Fruit fly (Drosophila melanogaster) whole organism, pupa: ENCODE data around the gene B52.

ENCODE experiments used
- CG10348 ChIP-seq: fragments of 200-800 bp; sonication (Bioruptor generic); IDR thresholded peaks from 2 replicates; pipeline ENCODE4 v1.3.6; 2022; ENCODE audit warnings: missing biosample characterization, missing genetic modification characterization
- CG12605 ChIP-seq: fragments of 200-800 bp; sonication (Bioruptor generic); IDR thresholded peaks from 2 replicates; pipeline ENCODE4 v1.3.6; 2022; ENCODE audit warnings: missing biosample characterization, missing genetic modification characterization
- CG13204 ChIP-seq: fragments of 200-800 bp; sonication (Bioruptor generic); optimal IDR thresholded peaks from 2 replicates; lab custom pipeline; 2018; ENCODE audit warnings: missing biosample characterization, mild to moderate bottlenecking, missing genetic modification characterization, moderate library complexity
- CG14655 ChIP-seq: fragments of 200-800 bp; sonication (Bioruptor generic); optimal IDR thresholded peaks from 3 replicates; lab custom pipeline; 2017; ENCODE audit warnings: mild to moderate bottlenecking, missing biosample characterization, missing genetic modification reagents, missing genetic modification characterization
- CG15710 ChIP-seq: fragments of 200-800 bp; sonication (Bioruptor generic); optimal IDR thresholded peaks from 2 replicates; lab custom pipeline; 2018; ENCODE audit warnings: missing biosample characterization, mild to moderate bottlenecking, missing genetic modification characterization, moderate library complexity
- CG17806 ChIP-seq: fragments of 200-800 bp; sonication (Bioruptor generic); optimal IDR thresholded peaks from 2 replicates; lab custom pipeline; 2018; ENCODE audit warnings: missing biosample characterization, mild to moderate bottlenecking, missing genetic modification characterization, moderate library complexity
- CG32121 ChIP-seq: fragments of 200-800 bp; sonication (Bioruptor generic); IDR thresholded peaks from 2 replicates; pipeline ENCODE4 v1.3.6; 2022; ENCODE audit warnings: missing biosample characterization, missing genetic modification characterization
- CG34367 ChIP-seq: fragments of 200-800 bp; sonication (Bioruptor generic); optimal IDR thresholded peaks from 2 replicates; lab custom pipeline; 2018; ENCODE audit warnings: missing biosample characterization, mild to moderate bottlenecking, missing genetic modification characterization
- CG4496 ChIP-seq: fragments of 200-800 bp; sonication (Bioruptor generic); IDR thresholded peaks from 3 replicates; pipeline ENCODE4 v1.3.6; 2022; ENCODE audit warnings: missing biosample characterization, missing genetic modification characterization
- CG8159 ChIP-seq: fragments of 200-800 bp; sonication (Bioruptor generic); optimal IDR thresholded peaks from 3 replicates; lab custom pipeline; 2018; ENCODE audit warnings: missing biosample characterization, mild to moderate bottlenecking, missing genetic modification characterization, moderate library complexity
- CG8301 ChIP-seq: fragments of 200-800 bp; sonication (Bioruptor generic); optimal IDR thresholded peaks from 2 replicates; lab custom pipeline; 2018; ENCODE audit warnings: missing biosample characterization, mild to moderate bottlenecking, missing genetic modification characterization
- CG9948 ChIP-seq: fragments of 200-800 bp; sonication (Bioruptor generic); optimal IDR thresholded peaks from 2 replicates; lab custom pipeline; 2018; ENCODE audit warnings: missing biosample characterization, mild to moderate bottlenecking, missing genetic modification characterization, moderate library complexity
- D1 ChIP-seq: fragments of 200-800 bp; sonication (Bioruptor generic); optimal IDR thresholded peaks from 2 replicates; lab custom pipeline; 2018; ENCODE audit warnings: missing biosample characterization, mild to moderate bottlenecking, missing genetic modification characterization, moderate library complexity
- EcR ChIP-seq: fragments of 200-800 bp; sonication (Bioruptor generic); optimal IDR thresholded peaks from 3 replicates; lab custom pipeline; 2019; ENCODE audit warnings: missing biosample characterization, missing genetic modification characterization, mild to moderate bottlenecking, moderate library complexity, missing genetic modification reagents
- Ets98B ChIP-seq: fragments of 200-800 bp; sonication (Bioruptor generic); IDR thresholded peaks from 2 replicates; pipeline ENCODE4 v1.3.6; 2022; ENCODE audit warnings: missing biosample characterization, missing genetic modification characterization
- Pif1A ChIP-seq: fragments of 200-800 bp; sonication (Bioruptor generic); optimal IDR thresholded peaks from 3 replicates; lab custom pipeline; 2016; ENCODE audit warnings: missing biosample characterization, missing genetic modification characterization
- Pif1B ChIP-seq: fragments of 200-800 bp; sonication (Bioruptor generic); optimal IDR thresholded peaks from 3 replicates; lab custom pipeline; 2016; ENCODE audit warnings: missing biosample characterization, missing genetic modification characterization
- Snoo ChIP-seq: fragments of 200-800 bp; sonication (Bioruptor generic); optimal IDR thresholded peaks from 3 replicates; lab custom pipeline; 2017; ENCODE audit warnings: missing biosample characterization, mild to moderate bottlenecking, missing genetic modification characterization, inconsistent platforms
- fd96Ca ChIP-seq: fragments of 200-800 bp; sonication (Bioruptor generic); IDR thresholded peaks from 3 replicates; pipeline ENCODE4 v1.3.6; 2022; ENCODE audit warnings: missing biosample characterization, missing genetic modification characterization
- gl ChIP-seq: fragments of 200-800 bp; sonication (Bioruptor generic); optimal IDR thresholded peaks from 2 replicates; lab custom pipeline; 2018; ENCODE audit warnings: missing biosample characterization, mild to moderate bottlenecking, missing genetic modification characterization
- rn ChIP-seq: fragments of 200-800 bp; sonication (Bioruptor generic); IDR thresholded peaks from 2 replicates; pipeline ENCODE4 v1.3.6; 2022; ENCODE audit warnings: missing biosample characterization, missing genetic modification characterization

Gene B52

DNA sequence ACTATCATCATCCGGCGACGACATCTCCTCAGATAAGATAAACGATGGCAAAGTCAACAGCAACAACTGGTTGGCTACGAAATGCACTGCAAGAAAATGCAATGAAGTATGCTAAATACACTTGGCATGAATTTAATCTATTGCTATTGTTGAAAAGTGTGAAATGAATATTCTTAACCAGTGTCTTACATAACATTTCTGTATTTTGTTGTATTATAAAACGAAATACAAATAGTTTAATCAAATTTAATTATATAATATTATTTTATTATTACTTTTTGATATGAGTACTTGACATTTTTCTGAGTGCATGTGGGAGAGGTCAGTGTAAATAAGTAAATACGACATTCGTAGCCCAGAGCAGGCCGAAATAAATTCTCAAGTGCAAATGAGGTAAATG, 52.4 kb downstream of the B52 start:
- TF ChIP-seq CG8159 (tag; lab: Kevin White, UChicago) (peak; percentile 77), Snoo (tag; lab: Kevin White, UChicago) (peak; percentile 28), CG13204 (GFP tag; lab: Kevin White, UChicago) (no peak), Ets98B (GFP tag; lab: Robert Waterston, UW) (no peak; the same call in 1 of the 2 replicates), gl (tag; lab: Kevin White, UChicago) (no peak), CG12605 (GFP tag; lab: Robert Waterston, UW) (peak; percentile 38; the same call in 1 of the 2 replicates), CG15710 (tag; lab: Kevin White, UChicago) (peak; percentile 64), Pif1A (GFP tag; lab: Kevin White, UChicago) (peak; percentile 18), CG34367 (peak; percentile 54), CG17806 (tag; lab: Kevin White, UChicago) (peak; percentile 60), CG8301 (tag; lab: Kevin White, UChicago) (peak; percentile 62), CG32121 (GFP tag; lab: Robert Waterston, UW) (peak; percentile 32; the same call in 1 of the 2 replicates), EcR (no peak), rn (GFP tag; lab: Robert Waterston, UW) (no peak), Pif1B (GFP tag; lab: Kevin White, UChicago) (peak; percentile 7), CG4496 (GFP tag; lab: Robert Waterston, UW) (peak; percentile 44; the same call in 2 of the 3 replicates), CG14655 (peak; percentile 69), fd96Ca (GFP tag; lab: Robert Waterston, UW) (no peak), CG10348 (GFP tag; lab: Robert Waterston, UW) (no peak), D1 (tag; lab: Kevin White, UChicago) (no peak), CG9948 (tag; lab: Kevin White, UChicago) (peak; percentile 69)

DNA sequence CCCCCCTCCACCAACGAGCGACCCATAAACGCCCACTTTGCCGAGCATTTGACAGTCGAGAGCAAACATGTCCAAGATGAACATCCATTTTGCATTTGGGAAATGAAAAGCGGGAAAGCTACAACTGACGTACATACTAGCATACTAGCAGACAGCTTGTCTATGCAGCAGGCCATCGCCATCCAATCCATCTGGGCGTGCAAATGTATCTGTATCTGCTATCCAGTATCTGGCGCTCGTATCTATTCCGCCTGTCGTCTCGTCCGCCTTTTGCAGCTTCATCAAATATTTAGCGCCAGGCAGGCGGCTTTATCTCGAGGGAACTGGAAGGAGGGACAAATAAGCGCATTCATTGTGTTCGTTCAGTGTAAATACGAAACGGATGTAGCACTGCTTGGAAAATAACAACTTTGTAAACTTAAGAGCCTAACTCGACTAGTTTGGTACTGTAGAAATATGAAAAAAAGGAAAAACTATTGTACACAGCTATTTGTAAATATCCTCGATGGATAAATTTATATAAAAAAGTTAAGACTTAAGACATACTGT, 52.9 kb downstream of the B52 start:
- TF ChIP-seq CG9948 (tag; lab: Kevin White, UChicago) = no peak
- no peak for TF ChIP-seq CG12605 (GFP tag; lab: Robert Waterston, UW)
- no peak for TF ChIP-seq CG8301 (tag; lab: Kevin White, UChicago)
- no peak for TF ChIP-seq CG17806 (tag; lab: Kevin White, UChicago)
- no peak for TF ChIP-seq CG14655
- TF ChIP-seq rn (GFP tag; lab: Robert Waterston, UW) = no peak
- peak; percentile 52 for TF ChIP-seq Ets98B (GFP tag; lab: Robert Waterston, UW)
- TF ChIP-seq CG32121 (GFP tag; lab: Robert Waterston, UW) = no peak
- peak; percentile 9 for TF ChIP-seq Pif1B (GFP tag; lab: Kevin White, UChicago)
- no peak for TF ChIP-seq CG15710 (tag; lab: Kevin White, UChicago)
- TF ChIP-seq CG13204 (GFP tag; lab: Kevin White, UChicago) = no peak
- no peak for TF ChIP-seq Snoo (tag; lab: Kevin White, UChicago)
- TF ChIP-seq EcR = no peak
- TF ChIP-seq gl (tag; lab: Kevin White, UChicago) = peak; percentile 16
- peak; percentile 45; the same call in 2 of the 3 replicates for TF ChIP-seq CG4496 (GFP tag; lab: Robert Waterston, UW)
- TF ChIP-seq CG10348 (GFP tag; lab: Robert Waterston, UW) = no peak
- no peak for TF ChIP-seq fd96Ca (GFP tag; lab: Robert Waterston, UW)
- TF ChIP-seq CG34367 = no peak
- peak; percentile 39 for TF ChIP-seq Pif1A (GFP tag; lab: Kevin White, UChicago)
- no peak for TF ChIP-seq D1 (tag; lab: Kevin White, UChicago)
- TF ChIP-seq CG8159 (tag; lab: Kevin White, UChicago) = peak; percentile 20
- TF ChIP-seq, all 21 proteins: peak for 6

dm6 chr3R:13715012-13715673, 54.0 kb downstream of the B52 start, which contains the start of gene kmr:
Gene kmr, plus strand, starts transcription at chr3R:13715207.
- TF ChIP-seq CG34367 (no peak), Pif1A (GFP tag; lab: Kevin White, UChicago) (peak; percentile 63), Pif1B (GFP tag; lab: Kevin White, UChicago) (peak; percentile 7), CG13204 (GFP tag; lab: Kevin White, UChicago) (peak; percentile 65), fd96Ca (GFP tag; lab: Robert Waterston, UW) (no peak; the same call in 2 of the 3 replicates), CG4496 (GFP tag; lab: Robert Waterston, UW) (peak; percentile 64; the same call in 2 of the 3 replicates), CG32121 (GFP tag; lab: Robert Waterston, UW) (peak; percentile 50), EcR (peak; percentile 73), Snoo (tag; lab: Kevin White, UChicago) (no peak), gl (tag; lab: Kevin White, UChicago) (peak; percentile 27), Ets98B (GFP tag; lab: Robert Waterston, UW) (peak; percentile 62; the same call in 1 of the 2 replicates)

DNA sequence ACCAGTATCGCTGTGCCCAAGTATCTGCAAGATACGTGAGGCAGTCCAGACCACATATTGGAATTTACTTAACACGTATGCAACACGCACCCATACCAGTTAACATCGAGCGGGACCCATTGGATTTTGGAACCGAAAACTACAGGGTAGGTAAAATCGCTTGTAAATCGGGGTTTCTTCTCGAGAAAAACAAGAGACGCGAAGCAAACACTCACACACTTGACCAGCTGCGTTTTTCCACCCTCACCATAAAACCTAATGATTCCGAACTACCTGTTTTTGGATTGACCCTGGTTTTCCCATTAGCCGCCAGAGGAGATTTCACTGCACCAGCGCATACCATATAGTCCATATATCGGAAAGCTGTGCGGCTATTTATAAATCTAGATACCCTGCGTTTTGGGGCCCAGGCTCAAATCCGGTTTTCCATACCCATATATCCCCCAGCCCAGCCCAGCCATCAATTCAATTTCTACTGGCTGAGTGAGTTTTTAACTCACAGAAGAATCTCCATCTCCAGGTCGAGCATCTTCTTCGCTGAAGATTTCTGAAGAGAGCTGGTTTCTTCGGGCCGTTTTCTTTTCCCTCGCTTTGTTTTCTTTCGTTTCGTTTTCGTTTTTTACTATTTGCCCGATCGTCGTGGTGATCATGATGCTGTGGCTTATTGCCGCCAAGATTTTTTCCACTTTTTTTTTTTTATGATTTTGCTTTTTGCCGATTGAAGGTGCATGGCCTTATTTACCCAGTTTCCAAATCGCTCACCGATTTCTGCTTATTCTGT, 54.8 kb downstream of the B52 start:
- TF ChIP-seq Pif1A (GFP tag; lab: Kevin White, UChicago) (peak; percentile 49), gl (tag; lab: Kevin White, UChicago) (peak; percentile 77), CG34367 (peak; percentile 46), rn (GFP tag; lab: Robert Waterston, UW) (no peak), CG12605 (GFP tag; lab: Robert Waterston, UW) (peak; percentile 60), CG15710 (tag; lab: Kevin White, UChicago) (peak; percentile 52), Pif1B (GFP tag; lab: Kevin White, UChicago) (peak; percentile 33), CG8159 (tag; lab: Kevin White, UChicago) (peak; percentile 47), D1 (tag; lab: Kevin White, UChicago) (no peak), CG10348 (GFP tag; lab: Robert Waterston, UW) (no peak), EcR (peak; percentile 42), Ets98B (GFP tag; lab: Robert Waterston, UW) (no peak; the same call in 1 of the 2 replicates), CG4496 (GFP tag; lab: Robert Waterston, UW) (no peak), fd96Ca (GFP tag; lab: Robert Waterston, UW) (no peak), CG17806 (tag; lab: Kevin White, UChicago) (no peak), CG8301 (tag; lab: Kevin White, UChicago) (no peak), CG32121 (GFP tag; lab: Robert Waterston, UW) (no peak), CG13204 (GFP tag; lab: Kevin White, UChicago) (peak; percentile 59), CG14655 (peak; percentile 28), Snoo (tag; lab: Kevin White, UChicago) (no peak), CG9948 (tag; lab: Kevin White, UChicago) (no peak)
